Worm (Caenorhabditis elegans): ENCODE data around the gene aff-1.

- TF ChIP-seq athp-1 (tag; optimal IDR thresholded peaks at IDR 0.05) (no peak), T26A5.8 (tag; optimal IDR thresholded peaks at IDR 0.05) (no peak), efl-1 (GFP tag; optimal IDR thresholded peaks at IDR 0.05) (no peak), rpc-1 (optimal IDR thresholded peaks at IDR 0.05) (no peak), rpc-1 (tag; optimal IDR thresholded peaks at IDR 0.05) (no peak), unc-130 (GFP tag; optimal IDR thresholded peaks at IDR 0.05) (no peak)
These were observed 34.4 kb downstream of the aff-1 start for ce11 chrII:6829108-6829507.
